Worm (Caenorhabditis elegans) whole organism, young adult: ENCODE results near the gene tbc-17.

Experiments used
- attf-5 ChIP-seq: fragments of 200-800 bp; sonication (Bioruptor generic); optimal IDR thresholded peaks from 2 replicates; lab custom pipeline; 2018; ENCODE audit warnings: mild to moderate bottlenecking, missing genetic modification characterization, missing compliant biosample characterization
- nfyb-1 ChIP-seq: fragments of 200-800 bp; sonication (Bioruptor generic); IDR thresholded peaks from 2 replicates; pipeline ENCODE4 v1.3.6; 2022; ENCODE audit warnings: missing genetic modification reagents, missing genetic modification characterization, missing compliant biosample characterization

- TF ChIP-seq attf-5 (GFP tag; lab: Kevin White, UChicago) (no peak), nfyb-1 (no peak)
Observed at ce11 chrII:12673311-12673710, 20.9 kb upstream of the tbc-17 start.
